Worm (Caenorhabditis elegans) whole organism, young adult: ENCODE results near the gene yars-2.

Source experiments
- B0035.1 ChIP-seq: sonication (generic microtip); optimal IDR thresholded peaks from 2 replicates; lab custom pipeline; 2016; ENCODE audit warnings: missing genetic modification characterization, mild to moderate bottlenecking, missing compliant biosample characterization, missing genotype, missing genetic modification reagents
- B0336.3 ChIP-seq: fragments of 200-800 bp; sonication (Bioruptor generic); IDR thresholded peaks from 2 replicates; pipeline ENCODE4 v1.3.6; 2022; ENCODE audit warnings: missing genetic modification characterization, missing compliant biosample characterization
- D2030.7 ChIP-seq: fragments of 200-800 bp; sonication (Bioruptor generic); IDR thresholded peaks from 2 replicates; pipeline ENCODE4 v1.3.6; 2022; ENCODE audit warnings: missing genetic modification reagents, missing genetic modification characterization, missing compliant biosample characterization
- F33H1.4 ChIP-seq: fragments of 200-800 bp; sonication (Bioruptor generic); IDR thresholded peaks from 2 replicates; pipeline ENCODE4 v1.3.6; 2022; ENCODE audit warnings: missing genetic modification reagents, missing genetic modification characterization, missing compliant biosample characterization
- F49E8.2 ChIP-seq: sonication (generic microtip); optimal IDR thresholded peaks from 3 replicates; lab custom pipeline; 2017; ENCODE audit warnings: missing genetic modification characterization, mild to moderate bottlenecking, missing compliant biosample characterization, antibody characterized with exemption, moderate library complexity; ENCODE audit not compliant: insufficient read depth
- Y67H2A.10 ChIP-seq: fragments of 200-800 bp; sonication (Bioruptor generic); conservative IDR thresholded peaks from 2 replicates; pipeline ENCODE4 v1.3.6; 2022; ENCODE audit warnings: missing genetic modification reagents, missing genetic modification characterization, missing compliant biosample characterization
- ama-1 ChIP-seq, 3 experiments: fragments of 150-350 bp in 1 of 3; sonication (generic microtip) in 2 of 3; optimal IDR thresholded peaks; 2 replicates each; lab custom pipeline; 2014 to 2018; ENCODE audit warnings: missing biosample characterization in 2 of 3, missing genetic modification characterization in 2 of 3, missing genetic modification reagents in 2 of 3
- attf-3 ChIP-seq: fragments of 200-800 bp; sonication (Bioruptor generic); conservative IDR thresholded peaks from 2 replicates; pipeline ENCODE4 v1.3.6; 2022; ENCODE audit warnings: missing genetic modification reagents, missing genetic modification characterization, missing compliant biosample characterization
- cebp-2 ChIP-seq: fragments of 200-800 bp; sonication (Bioruptor generic); IDR thresholded peaks from 2 replicates; pipeline ENCODE4 v1.3.6; 2022; ENCODE audit warnings: missing genetic modification characterization, missing compliant biosample characterization
- ceh-100 ChIP-seq: fragments of 200-800 bp; sonication (Bioruptor generic); IDR thresholded peaks from 2 replicates; pipeline ENCODE4 v1.3.6; 2022; ENCODE audit warnings: missing genetic modification reagents, missing genetic modification characterization, missing compliant biosample characterization
- ceh-40 ChIP-seq: fragments of 200-800 bp; sonication (Bioruptor generic); IDR thresholded peaks from 2 replicates; pipeline ENCODE4 v1.3.6; 2022; ENCODE audit warnings: missing genetic modification characterization, missing compliant biosample characterization
- ceh-79 ChIP-seq: sonication (generic microtip); optimal IDR thresholded peaks from 2 replicates; lab custom pipeline; 2017; ENCODE audit warnings: mild to moderate bottlenecking, missing genetic modification characterization, missing compliant biosample characterization
- die-1 ChIP-seq: sonication (generic microtip); optimal IDR thresholded peaks from 2 replicates; lab custom pipeline; 2016; ENCODE audit warnings: missing genotype, mild to moderate bottlenecking, missing genetic modification characterization, missing compliant biosample characterization
- dox-1 ChIP-seq: fragments of 200-800 bp; sonication (Bioruptor generic); IDR thresholded peaks from 2 replicates; pipeline ENCODE4 v1.3.6; 2022; ENCODE audit warnings: missing genetic modification reagents, missing genetic modification characterization, missing compliant biosample characterization
- dpff-1 ChIP-seq: sonication (generic microtip); optimal IDR thresholded peaks from 2 replicates; lab custom pipeline; 2017; ENCODE audit warnings: mild to moderate bottlenecking, missing genetic modification characterization, missing compliant biosample characterization
- dpl-1 ChIP-seq: fragments of 150-350 bp; optimal IDR thresholded peaks from 2 replicates; lab custom pipeline; 2014; ENCODE audit warnings: missing biosample characterization, missing genetic modification reagents, missing genetic modification characterization
- efl-1 ChIP-seq: fragments of 150-350 bp; optimal IDR thresholded peaks from 2 replicates; lab custom pipeline; 2014; ENCODE audit warnings: missing biosample characterization, missing genetic modification reagents, missing genetic modification characterization
- ekl-4 ChIP-seq: fragments of 200-800 bp; sonication (Bioruptor generic); IDR thresholded peaks from 2 replicates; pipeline ENCODE4 v1.3.6; 2022; ENCODE audit warnings: missing genetic modification reagents, missing genetic modification characterization, missing compliant biosample characterization
- ets-4 ChIP-seq: fragments of 200-800 bp; sonication (Bioruptor generic); optimal IDR thresholded peaks from 2 replicates; lab custom pipeline; 2018; ENCODE audit warnings: mild to moderate bottlenecking, missing genetic modification characterization, missing compliant biosample characterization
- gei-17 ChIP-seq: fragments of 200-800 bp; sonication (Bioruptor generic); optimal IDR thresholded peaks from 2 replicates; lab custom pipeline; 2018; ENCODE audit warnings: mild to moderate bottlenecking, missing genetic modification characterization, missing compliant biosample characterization
- him-1 ChIP-seq: sonication (generic microtip); optimal IDR thresholded peaks from 2 replicates; lab custom pipeline; 2016; ENCODE audit warnings: missing genotype, missing genetic modification reagents, missing genetic modification characterization, missing compliant biosample characterization
- hlh-12 ChIP-seq: sonication (generic microtip); optimal IDR thresholded peaks from 2 replicates; lab custom pipeline; 2016; ENCODE audit warnings: missing genetic modification characterization, missing compliant biosample characterization
- hmg-1.2 ChIP-seq: fragments of 200-800 bp; sonication (Bioruptor generic); IDR thresholded peaks from 2 replicates; pipeline ENCODE4 v1.3.6; 2022; ENCODE audit warnings: missing genetic modification reagents, missing genetic modification characterization, missing compliant biosample characterization
- let-526 ChIP-seq: fragments of 200-800 bp; sonication (Bioruptor generic); IDR thresholded peaks from 2 replicates; pipeline ENCODE4 v1.3.6; 2022; ENCODE audit warnings: missing genetic modification reagents, missing genetic modification characterization, missing compliant biosample characterization
- lin-54 ChIP-seq: fragments of 200-800 bp; sonication (Bioruptor generic); optimal IDR thresholded peaks from 2 replicates; lab custom pipeline; 2018; ENCODE audit warnings: mild to moderate bottlenecking, missing genetic modification characterization, missing compliant biosample characterization
- lir-1 ChIP-seq: fragments of 200-800 bp; sonication (Bioruptor generic); conservative IDR thresholded peaks from 2 replicates; pipeline ENCODE4 v1.3.6; 2022; ENCODE audit warnings: missing genetic modification reagents, missing genetic modification characterization, missing compliant biosample characterization
- lsl-1 ChIP-seq: fragments of 200-800 bp; sonication (Bioruptor generic); optimal IDR thresholded peaks from 2 replicates; lab custom pipeline; 2018; ENCODE audit warnings: mild to moderate bottlenecking, missing genetic modification characterization, moderate library complexity, missing compliant biosample characterization
- madf-6 ChIP-seq: fragments of 200-800 bp; sonication (Bioruptor generic); IDR thresholded peaks from 2 replicates; pipeline ENCODE4 v1.3.6; 2022; ENCODE audit warnings: missing genetic modification reagents, missing genetic modification characterization, missing compliant biosample characterization
- madf-8 ChIP-seq: fragments of 200-800 bp; sonication (Bioruptor generic); conservative IDR thresholded peaks from 2 replicates; pipeline ENCODE4 v1.3.6; 2022; ENCODE audit warnings: missing genetic modification reagents, missing genetic modification characterization, missing compliant biosample characterization
- mcd-1 ChIP-seq: fragments of 200-800 bp; sonication (Bioruptor generic); IDR thresholded peaks from 2 replicates; pipeline ENCODE4 v1.3.6; 2022; ENCODE audit warnings: missing genetic modification reagents, missing genetic modification characterization, missing compliant biosample characterization
- mel-28 ChIP-seq: sonication (generic microtip); optimal IDR thresholded peaks from 2 replicates; lab custom pipeline; 2016; ENCODE audit warnings: borderline replicate concordance, mild to moderate bottlenecking, missing genetic modification characterization, missing compliant biosample characterization
- nfya-1 ChIP-seq: sonication (generic microtip); optimal IDR thresholded peaks from 2 replicates; lab custom pipeline; 2017; ENCODE audit warnings: antibody characterized with exemption, missing compliant biosample characterization, missing genetic modification characterization, borderline replicate concordance; ENCODE audit not compliant: insufficient read depth
- nfya-2 ChIP-seq: fragments of 200-800 bp; sonication (Bioruptor generic); IDR thresholded peaks from 2 replicates; pipeline ENCODE4 v1.3.6; 2022; ENCODE audit warnings: missing genetic modification reagents, missing genetic modification characterization, missing compliant biosample characterization
- nhr-27 ChIP-seq: fragments of 200-800 bp; sonication (Bioruptor generic); optimal IDR thresholded peaks from 2 replicates; lab custom pipeline; 2018; ENCODE audit warnings: mild to moderate bottlenecking, missing genetic modification characterization, moderate library complexity, missing compliant biosample characterization
- rcor-1 ChIP-seq: fragments of 200-800 bp; sonication (Bioruptor generic); IDR thresholded peaks from 2 replicates; pipeline ENCODE4 v1.3.6; 2022; ENCODE audit warnings: missing genetic modification reagents, missing genetic modification characterization, missing compliant biosample characterization
- repo-1 ChIP-seq: sonication (generic microtip); optimal IDR thresholded peaks from 2 replicates; lab custom pipeline; 2017; ENCODE audit warnings: mild to moderate bottlenecking, missing genetic modification characterization, missing compliant biosample characterization
- snpc-3.4 ChIP-seq: sonication (generic microtip); optimal IDR thresholded peaks from 2 replicates; lab custom pipeline; 2017; ENCODE audit warnings: missing genetic modification characterization, mild to moderate bottlenecking, missing compliant biosample characterization, antibody characterized with exemption, moderate library complexity, missing genotype, missing genetic modification reagents
- sptf-2 ChIP-seq: fragments of 200-800 bp; sonication (Bioruptor generic); optimal IDR thresholded peaks from 2 replicates; lab custom pipeline; 2018; ENCODE audit warnings: mild to moderate bottlenecking, missing genetic modification characterization, missing compliant biosample characterization
- tbx-9 ChIP-seq: sonication (generic microtip); optimal IDR thresholded peaks from 2 replicates; lab custom pipeline; 2016; ENCODE audit warnings: borderline replicate concordance, missing genetic modification characterization, inconsistent platforms, missing compliant biosample characterization
- tlf-1 ChIP-seq: fragments of 200-800 bp; sonication (Bioruptor generic); optimal IDR thresholded peaks from 2 replicates; lab custom pipeline; 2018; ENCODE audit warnings: mild to moderate bottlenecking, missing genetic modification characterization, missing compliant biosample characterization
- unc-62 ChIP-seq: fragments of 150-350 bp; optimal IDR thresholded peaks from 2 replicates; lab custom pipeline; 2014; ENCODE audit warnings: missing biosample characterization, missing genetic modification reagents, missing genetic modification characterization
- zfh-2 ChIP-seq: fragments of 200-800 bp; sonication (Bioruptor generic); conservative IDR thresholded peaks from 2 replicates; pipeline ENCODE4 v1.3.6; 2022; ENCODE audit warnings: missing genetic modification reagents, missing genetic modification characterization, missing compliant biosample characterization
- ztf-18 ChIP-seq: sonication (generic microtip); optimal IDR thresholded peaks from 2 replicates; lab custom pipeline; 2016; ENCODE audit warnings: missing genotype, mild to moderate bottlenecking, missing genetic modification characterization, missing compliant biosample characterization
- ztf-22 ChIP-seq: fragments of 200-800 bp; sonication (Bioruptor generic); optimal IDR thresholded peaks from 2 replicates; lab custom pipeline; 2018; ENCODE audit warnings: mild to moderate bottlenecking, missing genetic modification characterization, moderate library complexity, missing compliant biosample characterization
- ztf-28 ChIP-seq: fragments of 200-800 bp; sonication (Bioruptor generic); IDR thresholded peaks from 2 replicates; pipeline ENCODE4 v1.3.6; 2022; ENCODE audit warnings: missing genetic modification reagents, missing genetic modification characterization, missing compliant biosample characterization
- ztf-3 ChIP-seq: fragments of 200-800 bp; sonication (Bioruptor generic); optimal IDR thresholded peaks from 2 replicates; lab custom pipeline; 2018; ENCODE audit warnings: mild to moderate bottlenecking, missing genetic modification characterization, missing compliant biosample characterization

yars-2 gene

ce11 chrIV:4748408-4749105 is 36.1 kb upstream of the yars-2 start, which contains the start of gene cyc-2.1 (continued):
- TF ChIP-seq B0336.3 (GFP tag; lab: Robert Waterston, UW) (peak; percentile 88), ztf-3 (no peak), nfya-1 (tag; lab: Kevin White, UChicago) (no peak), hmg-1.2 (GFP tag; lab: Robert Waterston, UW) (peak; percentile 69), gei-17 (GFP tag; lab: Kevin White, UChicago) (no peak), cebp-2 (GFP tag; lab: Robert Waterston, UW) (0 out of 2 replicates have a peak, but pooled peaks have one; percentile 44), attf-3 (no peak), unc-62 (GFP tag; lab: Kevin White, UChicago) (no peak), mel-28 (no peak), ceh-40 (GFP tag; lab: Robert Waterston, UW) (peak; percentile 49; the same call in 1 of the 2 replicates), F49E8.2 (peak; percentile 90)

ce11 chrIV:4747553-4747952 is 35.1 kb upstream of the yars-2 start, which contains the start of gene tctn-1:
tctn-1 (minus strand) TSS chrIV:4747832.
- no peak for TF ChIP-seq him-1 (tag; lab: Kevin White, UChicago)
- no peak for TF ChIP-seq efl-1 (GFP tag; lab: Kevin White, UChicago)
- TF ChIP-seq snpc-3.4 (tag; lab: Kevin White, UChicago), result peak; percentile 11
- TF ChIP-seq ekl-4 (GFP tag; lab: Robert Waterston, UW), result no peak
- TF ChIP-seq zfh-2 (GFP tag; lab: Robert Waterston, UW), result no peak
- no peak for TF ChIP-seq let-526 (GFP tag; lab: Robert Waterston, UW)
- TF ChIP-seq B0035.1 (tag; lab: Kevin White, UChicago), result no peak
- 0 out of 2 replicates have a peak, but pooled peaks have one; percentile 14 for TF ChIP-seq dox-1 (GFP tag; lab: Robert Waterston, UW)
- TF ChIP-seq nhr-27 (tag; lab: Kevin White, UChicago), result no peak
- TF ChIP-seq F49E8.2, result peak; percentile 28
- no peak for TF ChIP-seq ceh-100 (GFP tag; lab: Robert Waterston, UW)
- TF ChIP-seq lir-1, result no peak
- no peak for TF ChIP-seq ets-4 (GFP tag; lab: Kevin White, UChicago)
- TF ChIP-seq rcor-1, result no peak
- TF ChIP-seq D2030.7 (GFP tag; lab: Robert Waterston, UW), result no peak; the same call in 1 of the 2 replicates
- no peak for TF ChIP-seq ceh-40 (GFP tag; lab: Robert Waterston, UW)
- TF ChIP-seq hlh-12 (tag; lab: Kevin White, UChicago), result no peak
- TF ChIP-seq ama-1 (optimal IDR thresholded peaks at IDR 0.05; lab: Kevin White, UChicago), result peak; percentile 25
- peak in 1 of 2 experiments; percentile 51 for TF ChIP-seq ama-1 (GFP tag; optimal IDR thresholded peaks at IDR 0.05; lab: Kevin White, UChicago)
- TF ChIP-seq cebp-2 (GFP tag; lab: Robert Waterston, UW), result no peak
- no peak for TF ChIP-seq lin-54 (GFP tag; lab: Kevin White, UChicago)
- no peak for TF ChIP-seq tlf-1 (GFP tag; lab: Kevin White, UChicago)
- no peak for TF ChIP-seq ztf-28 (GFP tag; lab: Robert Waterston, UW)
- peak; percentile 16; the same call in 1 of the 2 replicates for TF ChIP-seq madf-6 (GFP tag; lab: Robert Waterston, UW)
- TF ChIP-seq repo-1 (tag; lab: Kevin White, UChicago), result peak; percentile 69
- no peak for TF ChIP-seq madf-8 (GFP tag; lab: Robert Waterston, UW)
- TF ChIP-seq sptf-2 (GFP tag; lab: Kevin White, UChicago), result no peak
- no peak for TF ChIP-seq ztf-18 (tag; lab: Kevin White, UChicago)
- TF ChIP-seq mcd-1 (GFP tag; lab: Robert Waterston, UW), result peak; percentile 23; the same call in 1 of the 2 replicates
- no peak for TF ChIP-seq ztf-22 (GFP tag; lab: Kevin White, UChicago)
- TF ChIP-seq Y67H2A.10 (GFP tag; lab: Robert Waterston, UW), result no peak
- no peak for TF ChIP-seq tbx-9 (tag; lab: Kevin White, UChicago)
- TF ChIP-seq dpff-1 (tag; lab: Kevin White, UChicago), result no peak
- TF ChIP-seq nfya-2 (GFP tag; lab: Robert Waterston, UW), result no peak
- TF ChIP-seq die-1 (tag; lab: Kevin White, UChicago), result no peak
- TF ChIP-seq lsl-1 (GFP tag; lab: Kevin White, UChicago), result no peak
- TF ChIP-seq dpl-1 (GFP tag; lab: Kevin White, UChicago), result no peak
- TF ChIP-seq F33H1.4 (GFP tag; lab: Robert Waterston, UW), result no peak
- TF ChIP-seq ceh-79 (tag; lab: Kevin White, UChicago), result no peak
